Fruit fly (Drosophila melanogaster) whole organism, pupa: ENCODE results near the gene Notum.

Experiments used
- CG9948 ChIP-seq: fragments of 200-800 bp; sonication (Bioruptor generic); optimal IDR thresholded peaks from 2 replicates; lab custom pipeline; 2018; ENCODE audit warnings: missing biosample characterization, mild to moderate bottlenecking, missing genetic modification characterization, moderate library complexity
- Ets98B ChIP-seq: fragments of 200-800 bp; sonication (Bioruptor generic); IDR thresholded peaks from 2 replicates; pipeline ENCODE4 v1.3.6; 2022; ENCODE audit warnings: missing biosample characterization, missing genetic modification characterization
- Snoo ChIP-seq: fragments of 200-800 bp; sonication (Bioruptor generic); optimal IDR thresholded peaks from 3 replicates; lab custom pipeline; 2017; ENCODE audit warnings: missing biosample characterization, mild to moderate bottlenecking, missing genetic modification characterization, inconsistent platforms

DNA sequence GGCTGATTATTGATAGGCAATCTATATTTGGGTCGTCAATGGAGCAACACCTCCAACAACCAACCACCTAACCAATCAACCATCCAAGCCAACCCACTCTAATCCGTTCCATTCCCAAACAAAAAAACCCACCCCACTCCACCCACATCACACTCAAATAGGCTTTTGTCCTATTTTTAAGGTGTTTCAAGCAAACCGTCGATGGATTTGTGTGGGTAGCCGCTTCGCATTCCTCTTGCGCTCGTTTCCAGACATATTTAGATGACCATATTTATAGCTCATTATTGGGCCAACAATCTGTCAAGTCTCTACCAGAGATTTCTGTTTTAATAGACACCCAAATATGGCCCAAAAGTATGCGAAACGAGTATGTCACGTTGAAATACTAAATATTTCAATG is 25.1 kb upstream of the Notum start:
- no peak for TF ChIP-seq Ets98B
- no peak for TF ChIP-seq CG9948
- TF ChIP-seq Snoo (tag; lab: Kevin White, UChicago) = no peak
